Worm (Caenorhabditis elegans): ENCODE results near the gene mics-1.

- TF ChIP-seq snpc-4 (tag; optimal IDR thresholded peaks at IDR 0.05), result no peak
- no peak for TF ChIP-seq unc-62 (GFP tag; optimal IDR thresholded peaks at IDR 0.05)
- TF ChIP-seq nhr-237 (tag; optimal IDR thresholded peaks at IDR 0.05), result no peak
- TF ChIP-seq mls-2 (tag; optimal IDR thresholded peaks at IDR 0.05), result no peak
- TF ChIP-seq elt-3 (tag; optimal IDR thresholded peaks at IDR 0.05), result no peak
- TF ChIP-seq ces-1 (GFP tag; optimal IDR thresholded peaks at IDR 0.05), result no peak
- no peak for TF ChIP-seq lsy-2 (tag; optimal IDR thresholded peaks at IDR 0.05)
- TF ChIP-seq zip-8 (tag; optimal IDR thresholded peaks at IDR 0.05), result no peak
- no peak for TF ChIP-seq pha-4 (tag; optimal IDR thresholded peaks at IDR 0.05)
Measured at ce11 chrV:10562817-10563216, 15.3 kb downstream of the mics-1 start.

Data from whole organism, mixed stage, embryonic.